Fruit fly (Drosophila melanogaster) S2 (cell line): ENCODE results near the gene Syx8.

Experiments used
- CG8478 ChIP-seq: fragments of >200 bp; optimal IDR thresholded peaks from 2 replicates; lab custom pipeline; 2018
- CTCF ChIP-seq, 2 experiments: fragments of >200 bp; optimal IDR thresholded peaks; 2 replicates each; lab custom pipeline; 2018

DNA sequence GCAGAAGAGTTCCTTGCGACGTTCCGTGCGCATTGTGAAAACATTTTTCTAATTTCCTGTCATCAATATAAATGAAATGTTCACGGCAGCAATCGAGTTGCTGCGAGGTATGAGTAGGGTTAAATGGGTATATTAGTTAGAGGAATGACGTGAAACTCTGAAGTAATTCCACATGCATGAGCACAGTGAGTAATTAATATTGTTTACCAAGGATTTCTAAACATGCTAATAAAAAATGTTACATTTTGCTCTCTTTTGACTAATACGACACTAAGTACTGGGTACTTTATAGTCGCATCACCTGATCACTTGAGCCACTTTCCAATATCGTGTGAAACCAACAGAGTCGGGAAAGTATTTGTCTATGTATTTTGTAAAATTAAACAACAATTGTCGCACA is 42.6 kb downstream of the Syx8 start:
- no peak for TF ChIP-seq CG8478 (lab: Kevin White, UChicago)
- TF ChIP-seq CTCF (optimal IDR thresholded peaks at IDR 0.05; lab: Kevin White, UChicago) = no peak
